Worm (Caenorhabditis elegans) whole organism, late embryonic: ENCODE measurements around the gene C17E7.13.

Experiments
- ceh-19 ChIP-seq: fragments of 200-800 bp; sonication (Bioruptor generic); optimal IDR thresholded peaks from 2 replicates; lab custom pipeline; 2018; ENCODE audit warnings: mild to moderate bottlenecking, missing genetic modification characterization, missing compliant biosample characterization
- fax-1 ChIP-seq: sonication (generic microtip); optimal IDR thresholded peaks from 2 replicates; lab custom pipeline; 2016; ENCODE audit warnings: missing genotype, missing genetic modification characterization, missing compliant biosample characterization
- pha-4 ChIP-seq: fragments of 150-350 bp; optimal IDR thresholded peaks from 2 replicates; lab custom pipeline; 2018; ENCODE audit warnings: missing biosample characterization, missing genetic modification reagents, missing genetic modification characterization

ce11 chrV:3865273-3865672, 23.8 kb downstream of the C17E7.13 start:
- TF ChIP-seq pha-4 (tag; lab: Kevin White, UChicago): no peak
- no peak for TF ChIP-seq ceh-19 (GFP tag; lab: Kevin White, UChicago)
- no peak for TF ChIP-seq fax-1
